Worm (Caenorhabditis elegans) whole organism, L1 larva: ENCODE measurements around the gene dhhc-1.

Experiments
- F16B12.6 ChIP-seq: fragments of 150-350 bp; optimal IDR thresholded peaks from 2 replicates; lab custom pipeline; 2014; ENCODE audit warnings: missing biosample characterization, missing genetic modification characterization
- Y116A8C.19 ChIP-seq: sonication (generic microtip); optimal IDR thresholded peaks from 2 replicates; lab custom pipeline; 2016; ENCODE audit warnings: missing compliant biosample characterization, missing genetic modification characterization, borderline replicate concordance
- aly-2 ChIP-seq: fragments of 150-350 bp; optimal IDR thresholded peaks from 2 replicates; lab custom pipeline; 2014; ENCODE audit warnings: missing biosample characterization, missing genetic modification characterization
- ama-1 ChIP-seq: fragments of 150-350 bp; optimal IDR thresholded peaks from 2 replicates; lab custom pipeline; 2014
- blmp-1 ChIP-seq: fragments of 150-350 bp; optimal IDR thresholded peaks from 2 replicates; lab custom pipeline; 2014; ENCODE audit warnings: missing biosample characterization, missing genetic modification characterization
- ceh-63 ChIP-seq: fragments of 200-800 bp; sonication (Bioruptor generic); optimal IDR thresholded peaks from 2 replicates; lab custom pipeline; 2018; ENCODE audit warnings: mild to moderate bottlenecking, missing genetic modification characterization, missing compliant biosample characterization
- ceh-90 ChIP-seq: sonication (generic microtip); optimal IDR thresholded peaks from 2 replicates; lab custom pipeline; 2016; ENCODE audit warnings: missing genetic modification characterization, missing compliant biosample characterization
- ces-1 ChIP-seq: fragments of 150-350 bp; optimal IDR thresholded peaks from 2 replicates; lab custom pipeline; 2014; ENCODE audit warnings: missing biosample characterization, missing genetic modification reagents, missing genetic modification characterization
- dpl-1 ChIP-seq, 3 experiments: fragments of 150-350 bp in 2 of 3; sonication (generic microtip) in 1 of 3; optimal IDR thresholded peaks; 2 replicates each; lab custom pipeline; 2014 to 2017; ENCODE audit warnings: missing biosample characterization in 3 of 3, missing genetic modification characterization in 3 of 3, missing genetic modification reagents in 3 of 3
- efl-1 ChIP-seq, 4 experiments: fragments of 150-350 bp; optimal IDR thresholded peaks in 3 of 4; peaks in 1 of 4; 1 replicate in 1 of 4; 2 replicates in 3 of 4; lab custom pipeline; 2014; ENCODE audit warnings: missing biosample characterization in 2 of 4, missing genetic modification characterization in 2 of 4, missing genetic modification reagents in 2 of 4
- efl-3 ChIP-seq: fragments of 200-800 bp; sonication (Bioruptor generic); optimal IDR thresholded peaks from 2 replicates; lab custom pipeline; 2018; ENCODE audit warnings: mild to moderate bottlenecking, missing genetic modification characterization, missing compliant biosample characterization
- egl-27 ChIP-seq, 2 experiments: fragments of 150-350 bp in 1 of 2; sonication (generic microtip); optimal IDR thresholded peaks; 3 replicates each; lab custom pipeline; 2017 to 2018; ENCODE audit warnings: missing biosample characterization in 2 of 2, missing genetic modification characterization in 2 of 2, missing genetic modification reagents in 2 of 2
- elt-2 ChIP-seq: sonication (generic microtip); optimal IDR thresholded peaks from 2 replicates; lab custom pipeline; 2016; ENCODE audit warnings: missing genetic modification characterization, mild to moderate bottlenecking, inconsistent platforms, missing compliant biosample characterization, missing genetic modification reagents
- elt-3 ChIP-seq, 6 experiments: fragments of 150-350 bp in 1 of 6; sonication (generic microtip); optimal IDR thresholded peaks; 2 replicates each; lab custom pipeline; 2017 to 2018; ENCODE audit warnings: missing biosample characterization in 6 of 6, missing genetic modification characterization in 6 of 6, inconsistent platforms in 1 of 6
- irx-1 ChIP-seq: sonication (generic microtip); optimal IDR thresholded peaks from 2 replicates; lab custom pipeline; 2016; ENCODE audit warnings: missing genetic modification characterization, missing compliant biosample characterization
- lin-13 ChIP-seq: fragments of 150-350 bp; optimal IDR thresholded peaks from 2 replicates; lab custom pipeline; 2014; ENCODE audit warnings: missing biosample characterization, missing genetic modification reagents, missing genetic modification characterization
- lin-14 ChIP-seq: fragments of 200-800 bp; sonication (Bioruptor generic); optimal IDR thresholded peaks from 2 replicates; lab custom pipeline; 2018; ENCODE audit warnings: mild to moderate bottlenecking, missing genetic modification characterization, moderate library complexity, missing compliant biosample characterization
- lin-35 ChIP-seq, 2 experiments: fragments of 150-350 bp; optimal IDR thresholded peaks; 2 replicates each; lab custom pipeline; 2014; ENCODE audit warnings: missing biosample characterization in 2 of 2, missing genetic modification characterization in 2 of 2, missing genetic modification reagents in 2 of 2
- lir-3 ChIP-seq: sonication (generic microtip); optimal IDR thresholded peaks from 2 replicates; lab custom pipeline; 2016; ENCODE audit warnings: mild to moderate bottlenecking, missing genetic modification characterization, moderate library complexity, missing compliant biosample characterization; ENCODE audit not compliant: poor library complexity
- mef-2 ChIP-seq: fragments of 150-350 bp; optimal IDR thresholded peaks from 2 replicates; lab custom pipeline; 2014; ENCODE audit warnings: missing biosample characterization, missing genetic modification characterization
- nhr-20 ChIP-seq: sonication (generic microtip); optimal IDR thresholded peaks from 2 replicates; lab custom pipeline; 2016; ENCODE audit warnings: mild to moderate bottlenecking, missing genetic modification characterization, missing compliant biosample characterization
- nhr-237 ChIP-seq: fragments of 150-350 bp; optimal IDR thresholded peaks from 2 replicates; lab custom pipeline; 2014; ENCODE audit warnings: missing biosample characterization, missing genetic modification characterization
- nhr-28 ChIP-seq: fragments of 150-350 bp; optimal IDR thresholded peaks from 2 replicates; lab custom pipeline; 2014; ENCODE audit warnings: missing biosample characterization, missing genetic modification characterization
- nhr-71 ChIP-seq: sonication (generic microtip); optimal IDR thresholded peaks from 2 replicates; lab custom pipeline; 2016; ENCODE audit warnings: mild to moderate bottlenecking, missing genetic modification characterization, moderate library complexity, missing compliant biosample characterization
- nhr-76 ChIP-seq: sonication (generic microtip); optimal IDR thresholded peaks from 2 replicates; lab custom pipeline; 2017; ENCODE audit warnings: missing biosample characterization, missing genetic modification characterization
- nhr-85 ChIP-seq: sonication (generic microtip); peaks from one replicate; lab custom pipeline; 2016; ENCODE audit warnings: missing genetic modification characterization, inconsistent platforms, missing compliant biosample characterization
- nhr-90 ChIP-seq: sonication (generic microtip); optimal IDR thresholded peaks from 2 replicates; lab custom pipeline; 2016; ENCODE audit warnings: mild to moderate bottlenecking, missing genetic modification characterization, missing compliant biosample characterization; ENCODE audit not compliant: poor library complexity
- rnt-1 ChIP-seq: sonication (generic microtip); optimal IDR thresholded peaks from 2 replicates; lab custom pipeline; 2016; ENCODE audit warnings: mild to moderate bottlenecking, missing genetic modification characterization, moderate library complexity, missing compliant biosample characterization
- snpc-4 ChIP-seq: fragments of 150-350 bp; optimal IDR thresholded peaks from 2 replicates; lab custom pipeline; 2014; ENCODE audit warnings: missing biosample characterization, missing genetic modification characterization
- snu-23 ChIP-seq: sonication (generic microtip); optimal IDR thresholded peaks from 2 replicates; lab custom pipeline; 2016; ENCODE audit warnings: missing genetic modification characterization, missing compliant biosample characterization
- sox-4 ChIP-seq: sonication (generic microtip); optimal IDR thresholded peaks from 2 replicates; lab custom pipeline; 2016; ENCODE audit warnings: missing genetic modification characterization, missing compliant biosample characterization
- sptf-1 ChIP-seq: fragments of 150-350 bp; optimal IDR thresholded peaks from 2 replicates; lab custom pipeline; 2014; ENCODE audit warnings: missing biosample characterization, missing genetic modification characterization
- unc-86 ChIP-seq: sonication (generic microtip); optimal IDR thresholded peaks from 2 replicates; lab custom pipeline; 2016; ENCODE audit warnings: missing genetic modification characterization, missing compliant biosample characterization
- vab-15 ChIP-seq: sonication (generic microtip); optimal IDR thresholded peaks from 2 replicates; lab custom pipeline; 2017; ENCODE audit warnings: missing genotype, mild to moderate bottlenecking, missing genetic modification characterization, missing compliant biosample characterization
- xbp-1 ChIP-seq: sonication (generic microtip); optimal IDR thresholded peaks from 2 replicates; lab custom pipeline; 2016; ENCODE audit warnings: missing genetic modification characterization, missing compliant biosample characterization
- zip-4 ChIP-seq: fragments of 200-800 bp; sonication (Bioruptor generic); optimal IDR thresholded peaks from 2 replicates; lab custom pipeline; 2018; ENCODE audit warnings: mild to moderate bottlenecking, missing genetic modification characterization, moderate library complexity, missing compliant biosample characterization
- ztf-11 ChIP-seq, 2 experiments: sonication (generic microtip); optimal IDR thresholded peaks; 2 replicates each; lab custom pipeline; 2016 to 2017; ENCODE audit warnings: missing genetic modification characterization in 2 of 2, missing biosample characterization in 1 of 2, missing compliant biosample characterization in 1 of 2

Gene dhhc-1

DNA sequence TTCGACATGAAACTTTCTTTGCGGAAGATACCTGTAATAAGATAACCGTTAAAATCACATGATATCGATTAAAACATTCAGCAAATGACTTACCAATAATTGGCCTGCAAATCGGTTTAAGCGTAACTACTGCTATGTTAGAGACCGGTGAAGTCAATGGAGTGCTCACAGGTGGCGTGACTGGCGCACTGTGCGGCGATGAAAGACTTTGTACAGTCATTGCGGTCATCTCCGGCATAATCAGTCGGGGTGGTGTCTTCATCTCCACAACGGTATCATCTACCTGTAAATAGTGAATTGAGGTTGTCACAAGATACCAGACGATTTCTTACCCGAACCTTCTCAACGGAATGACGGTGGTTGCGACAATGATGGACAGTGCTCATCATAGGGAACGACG, 23.3 kb downstream of the dhhc-1 start:
- TF ChIP-seq xbp-1 (no peak), nhr-237 (tag; lab: Kevin White, UChicago) (no peak), lin-35 (GFP tag; optimal IDR thresholded peaks at IDR 0.05; lab: Kevin White, UChicago) (peak in 1 of 2 experiments; percentile 22), Y116A8C.19 (tag; lab: Kevin White, UChicago) (no peak), blmp-1 (tag; lab: Kevin White, UChicago) (no peak)

- TF ChIP-seq irx-1 = no peak
- no peak for TF ChIP-seq egl-27 (tag; optimal IDR thresholded peaks at IDR 0.05; lab: Kevin White, UChicago)
- no peak for TF ChIP-seq dpl-1 (GFP tag; optimal IDR thresholded peaks at IDR 0.05; lab: Kevin White, UChicago)
- TF ChIP-seq ztf-11 (tag; optimal IDR thresholded peaks at IDR 0.05; lab: Kevin White, UChicago) = no peak
- peak in 2 of 6 experiments; percentile 31 to 35 for TF ChIP-seq elt-3 (tag; optimal IDR thresholded peaks at IDR 0.05; lab: Kevin White, UChicago)
- TF ChIP-seq nhr-90 (tag; lab: Kevin White, UChicago) = no peak
- TF ChIP-seq aly-2 (tag; lab: Kevin White, UChicago) = no peak
- peak; percentile 21 for TF ChIP-seq lin-14 (GFP tag; lab: Kevin White, UChicago)
- no peak for TF ChIP-seq nhr-76 (tag; lab: Kevin White, UChicago)
- no peak for TF ChIP-seq snu-23 (GFP tag; lab: Kevin White, UChicago)
- no peak for TF ChIP-seq efl-3
- TF ChIP-seq ama-1 (lab: Kevin White, UChicago) = no peak
- no peak for TF ChIP-seq zip-4 (GFP tag; lab: Kevin White, UChicago)
- TF ChIP-seq mef-2 (tag; lab: Kevin White, UChicago) = no peak
- TF ChIP-seq lir-3 (tag; lab: Kevin White, UChicago) = no peak
- TF ChIP-seq ces-1 (GFP tag; lab: Kevin White, UChicago) = no peak
- TF ChIP-seq vab-15 = no peak
- TF ChIP-seq sox-4 (tag; lab: Kevin White, UChicago) = no peak
- TF ChIP-seq sptf-1 (tag; lab: Kevin White, UChicago) = no peak
- TF ChIP-seq ceh-63 = no peak
- TF ChIP-seq elt-2 (tag; lab: Kevin White, UChicago) = no peak
- TF ChIP-seq xbp-1 = no peak
- TF ChIP-seq F16B12.6 (tag; lab: Kevin White, UChicago) = no peak
- TF ChIP-seq nhr-85 (tag; lab: Kevin White, UChicago) = peak; percentile 72
- TF ChIP-seq nhr-71 (tag; lab: Kevin White, UChicago) = peak; percentile 4
- no peak for TF ChIP-seq unc-86 (tag; lab: Kevin White, UChicago)
- TF ChIP-seq ceh-90 (tag; lab: Kevin White, UChicago) = no peak
- no peak for TF ChIP-seq lin-13
- TF ChIP-seq nhr-20 (tag; lab: Kevin White, UChicago) = peak; percentile 47
- peak; percentile 3 for TF ChIP-seq rnt-1
- TF ChIP-seq, all 84 proteins: peak for 6
These were observed 24.1 kb downstream of the dhhc-1 start, which contains the start of the genes H40L08.3 and H40L08.9 for ce11 chrX:15076042-15076565. H40L08.3 (minus strand) TSS chrX:15076092. H40L08.9 (minus strand) TSS chrX:15076480.

DNA sequence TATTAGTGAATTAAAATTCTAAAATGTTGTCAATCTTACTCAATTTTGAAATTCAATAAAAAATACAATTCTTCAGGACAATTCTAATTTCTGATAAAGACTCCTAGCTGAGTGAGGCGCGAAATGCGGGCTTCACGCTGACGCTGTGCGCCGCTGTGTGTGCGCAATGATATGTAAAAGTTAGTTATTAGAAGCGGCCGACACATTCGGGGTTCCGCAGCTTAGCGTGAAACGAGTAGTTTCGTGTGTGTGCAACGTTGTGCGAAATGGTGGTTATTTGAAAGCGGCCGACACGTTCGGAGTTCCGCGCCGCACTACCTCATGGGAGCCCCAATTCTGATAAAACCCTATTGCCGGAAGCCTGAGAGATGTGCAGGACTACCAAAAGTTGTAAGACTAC, 25.0 kb downstream of the dhhc-1 start:
- TF ChIP-seq nhr-85 (tag; lab: Kevin White, UChicago) (peak; percentile 9), efl-1 (optimal IDR thresholded peaks at IDR 0.05; lab: Kevin White, UChicago) (no peak), efl-1 (GFP tag; optimal IDR thresholded peaks at IDR 0.05 in 1 of 2; lab: Kevin White, UChicago) (peak in 1 of 2 experiments; percentile 53), snpc-4 (tag; lab: Kevin White, UChicago) (peak; percentile 11), nhr-28 (no peak)

- no peak for TF ChIP-seq aly-2 (tag; lab: Kevin White, UChicago)
- TF ChIP-seq snpc-4 (tag; lab: Kevin White, UChicago) = peak; percentile 34
These were observed 26.7 kb downstream of the dhhc-1 start for ce11 chrX:15073479-15073878.
